Worm (Caenorhabditis elegans): ENCODE measurements around the gene F44G4.3.

F44G4.3 gene

DNA sequence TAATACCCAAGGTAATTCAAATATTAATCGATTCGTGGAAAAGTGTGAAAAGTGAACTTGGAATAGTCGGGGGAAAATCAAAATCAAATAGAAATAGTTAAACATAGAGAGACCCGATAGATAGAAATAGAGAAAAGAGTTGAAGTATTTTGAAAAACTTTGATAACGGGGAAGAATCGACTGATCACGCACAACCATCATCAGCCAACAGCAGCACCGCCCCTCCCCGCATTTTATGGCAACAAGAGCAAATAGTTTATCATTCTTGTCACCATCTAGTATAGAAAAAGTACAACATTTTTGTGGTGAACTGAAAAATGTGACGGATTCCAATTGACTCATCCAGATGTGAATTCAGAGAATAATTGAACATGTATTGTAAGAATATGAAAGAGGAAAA lies 5.9 kb downstream of the F44G4.3 start:
- TF ChIP-seq nhr-90 (tag; optimal IDR thresholded peaks at IDR 0.05; ENCODE audit: poor library complexity) (no peak), lin-35 (GFP tag; optimal IDR thresholded peaks at IDR 0.05) (peak in 1 of 2 experiments; percentile 31), efl-1 (optimal IDR thresholded peaks at IDR 0.05) (no peak), efl-1 (GFP tag; optimal IDR thresholded peaks at IDR 0.05 in 1 of 2) (peak in 1 of 2 experiments; percentile 49), hlh-17 (GFP tag; optimal IDR thresholded peaks at IDR 0.05; ENCODE audit: borderline replicate concordance) (no peak)

DNA sequence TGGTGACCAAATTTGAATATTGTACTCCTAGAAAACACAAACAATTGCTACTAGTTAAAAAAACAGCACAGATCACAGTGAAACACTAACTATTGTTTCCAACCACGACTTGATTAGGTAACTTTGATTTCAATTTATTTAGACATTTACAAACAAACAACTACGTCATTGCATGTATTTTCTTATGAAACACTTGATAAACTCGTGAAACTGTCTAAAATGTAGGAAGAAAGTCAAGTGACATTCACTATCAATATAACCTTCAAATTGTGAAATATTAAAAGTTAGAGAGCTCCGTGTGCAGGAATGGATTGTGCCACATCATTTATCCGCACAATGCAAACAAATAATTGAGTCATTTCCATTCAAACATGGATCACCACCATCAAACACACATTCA lies 7.2 kb downstream of the F44G4.3 start:
- TF ChIP-seq lin-35 (GFP tag; optimal IDR thresholded peaks at IDR 0.05) (peak in 1 of 2 experiments; percentile 20), ceh-63 (GFP tag; optimal IDR thresholded peaks at IDR 0.05) (no peak), tlp-1 (tag; optimal IDR thresholded peaks at IDR 0.05) (no peak), elt-2 (tag; optimal IDR thresholded peaks at IDR 0.05) (peak; percentile 19), hlh-4 (tag; optimal IDR thresholded peaks at IDR 0.05) (no peak), nhr-77 (tag; optimal IDR thresholded peaks at IDR 0.05) (no peak), alr-1 (tag; optimal IDR thresholded peaks at IDR 0.05; ENCODE audit: borderline replicate concordance) (no peak), fkh-10 (GFP tag; optimal IDR thresholded peaks at IDR 0.05) (no peak), hpl-2 (GFP tag; optimal IDR thresholded peaks at IDR 0.05) (peak; percentile 1), dpl-1 (GFP tag; optimal IDR thresholded peaks at IDR 0.05) (no peak)

DNA sequence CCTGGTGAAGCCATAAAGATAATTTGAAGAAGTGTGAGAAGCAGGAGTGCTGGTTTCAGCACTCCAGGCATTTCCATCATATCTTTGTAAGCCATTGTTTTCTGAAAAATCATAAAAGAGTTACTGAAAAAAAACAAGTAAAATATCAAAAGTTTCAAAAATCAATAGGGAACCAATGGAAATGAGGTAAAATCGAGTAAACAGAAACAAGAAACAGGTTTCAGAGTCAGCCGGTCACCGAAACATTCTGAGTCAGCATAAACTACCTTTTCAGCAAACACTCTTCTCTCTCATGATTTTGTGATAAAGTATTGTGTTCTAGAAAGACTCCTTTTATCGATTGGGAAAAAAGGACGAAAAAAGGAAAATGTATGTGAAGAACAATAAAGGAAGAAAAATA lies 8.0 kb downstream of the F44G4.3 start, which contains the start of gene C18E9.9:
C18E9.9 (minus strand) TSS at position 101 of the 400 bp plus-strand sequence.
- TF ChIP-seq Y116A8C.19 (tag; optimal IDR thresholded peaks at IDR 0.05; ENCODE audit: borderline replicate concordance) (no peak), blmp-1 (tag; optimal IDR thresholded peaks at IDR 0.05) (no peak), ceh-90 (tag; optimal IDR thresholded peaks at IDR 0.05) (no peak), lin-13 (GFP tag; optimal IDR thresholded peaks at IDR 0.05) (no peak), isw-1 (GFP tag; IDR thresholded peaks at IDR 0.05) (no peak), fkh-10 (GFP tag; optimal IDR thresholded peaks at IDR 0.05) (no peak), nhr-19 (GFP tag; conservative IDR thresholded peaks at IDR 0.05) (no peak), zag-1 (tag; optimal IDR thresholded peaks at IDR 0.05) (no peak), nhr-76 (tag; optimal IDR thresholded peaks at IDR 0.05) (no peak), ces-1 (GFP tag; optimal IDR thresholded peaks at IDR 0.05) (no peak), nhr-20 (tag; optimal IDR thresholded peaks at IDR 0.05) (no peak), tlp-1 (tag; optimal IDR thresholded peaks at IDR 0.05) (no peak), egl-13 (tag; optimal IDR thresholded peaks at IDR 0.05) (no peak)

- no peak for TF ChIP-seq dsc-1 (tag; optimal IDR thresholded peaks at IDR 0.05)
- TF ChIP-seq egl-13 (tag; optimal IDR thresholded peaks at IDR 0.05), result no peak
- TF ChIP-seq pqm-1 (tag; optimal IDR thresholded peaks at IDR 0.05), result no peak
- TF ChIP-seq sptf-1 (tag; optimal IDR thresholded peaks at IDR 0.05), result no peak
- TF ChIP-seq swsn-7 (tag; optimal IDR thresholded peaks at IDR 0.05), result no peak
- TF ChIP-seq lin-35 (GFP tag; optimal IDR thresholded peaks at IDR 0.05), result peak in 1 of 2 experiments; percentile 9
- no peak for TF ChIP-seq nhr-47 (tag; optimal IDR thresholded peaks at IDR 0.05)
- TF ChIP-seq snpc-4 (tag; optimal IDR thresholded peaks at IDR 0.05), result no peak
- TF ChIP-seq ama-1 (optimal IDR thresholded peaks at IDR 0.05), result peak; percentile 32
These were observed 9.5 kb downstream of the F44G4.3 start, which contains the start of gene C18E9.8 for ce11 chrII:8987962-8988361. TSS of gene C18E9.8 (minus strand) at chrII:8988062.

- TF ChIP-seq snu-23 (GFP tag; optimal IDR thresholded peaks at IDR 0.05) (no peak), fkh-10 (GFP tag; optimal IDR thresholded peaks at IDR 0.05) (no peak), zag-1 (tag; optimal IDR thresholded peaks at IDR 0.05) (no peak), lir-3 (tag; optimal IDR thresholded peaks at IDR 0.05; ENCODE audit: poor library complexity) (no peak), ztf-11 (tag; optimal IDR thresholded peaks at IDR 0.05) (no peak), lsy-2 (tag; optimal IDR thresholded peaks at IDR 0.05) (no peak), skn-1 (tag; optimal IDR thresholded peaks at IDR 0.05) (no peak), isw-1 (GFP tag; IDR thresholded peaks at IDR 0.05) (no peak), lin-14 (GFP tag; optimal IDR thresholded peaks at IDR 0.05) (no peak), ceh-82 (tag; optimal IDR thresholded peaks at IDR 0.05) (no peak), C34B4.2 (tag; optimal IDR thresholded peaks at IDR 0.05) (no peak), tbx-2 (tag; optimal IDR thresholded peaks at IDR 0.05) (no peak), ceh-90 (tag; optimal IDR thresholded peaks at IDR 0.05) (no peak), ces-1 (GFP tag; optimal IDR thresholded peaks at IDR 0.05) (no peak), pax-3 (tag; optimal IDR thresholded peaks at IDR 0.05) (no peak), elt-2 (tag; optimal IDR thresholded peaks at IDR 0.05) (no peak), jun-1 (tag; optimal IDR thresholded peaks at IDR 0.05) (no peak), nhr-237 (tag; optimal IDR thresholded peaks at IDR 0.05) (no peak)
These were observed 14.8 kb downstream of the F44G4.3 start, which contains the start of gene C18E9.7 for ce11 chrII:8982683-8983082. TSS of gene C18E9.7 (minus strand) at chrII:8982783.
